Worm (Caenorhabditis elegans) whole organism, L4 larva: ENCODE results near the gene T22B7.8.

Source experiments
- D1046.2 ChIP-seq: fragments of 200-800 bp; sonication (Bioruptor generic); IDR thresholded peaks from 2 replicates; pipeline ENCODE4 v1.3.6; 2022; ENCODE audit warnings: missing genetic modification characterization, missing compliant biosample characterization
- F10B5.3 ChIP-seq: sonication (generic microtip); optimal IDR thresholded peaks from 2 replicates; lab custom pipeline; 2016; ENCODE audit warnings: mild to moderate bottlenecking, missing genetic modification characterization, missing compliant biosample characterization
- F26F4.8 ChIP-seq: fragments of 200-800 bp; sonication (Bioruptor generic); conservative IDR thresholded peaks from 2 replicates; pipeline ENCODE4 v1.3.6; 2022; ENCODE audit warnings: missing genetic modification characterization, missing compliant biosample characterization
- F49E8.2 ChIP-seq: sonication (generic microtip); optimal IDR thresholded peaks from 2 replicates; lab custom pipeline; 2016; ENCODE audit warnings: missing compliant biosample characterization, mild to moderate bottlenecking, missing genetic modification characterization, borderline replicate concordance
- R02D3.7 ChIP-seq: fragments of 150-350 bp; sonication (generic microtip); optimal IDR thresholded peaks from 3 replicates; lab custom pipeline; 2014; ENCODE audit warnings: missing biosample characterization, missing genetic modification characterization
- T26A8.4 ChIP-seq: fragments of 200-800 bp; sonication (Bioruptor generic); IDR thresholded peaks from 2 replicates; pipeline ENCODE4 v1.3.6; 2022; ENCODE audit warnings: missing genetic modification characterization, missing compliant biosample characterization
- Y75B8A.6 ChIP-seq: fragments of 200-800 bp; sonication (Bioruptor generic); IDR thresholded peaks from 2 replicates; pipeline ENCODE4 v1.3.6; 2022; ENCODE audit warnings: missing genetic modification reagents, missing genetic modification characterization, missing compliant biosample characterization
- ZK546.5 ChIP-seq, 2 experiments: sonication (generic microtip); optimal IDR thresholded peaks; 2 replicates each; lab custom pipeline; 2017; ENCODE audit warnings: missing biosample characterization in 2 of 2, missing genetic modification characterization in 2 of 2
- aha-1 ChIP-seq: fragments of 150-350 bp; peaks from one replicate; lab custom pipeline; 2014; ENCODE audit warnings: missing biosample characterization, missing genetic modification characterization
- aly-2 ChIP-seq: sonication (generic microtip); optimal IDR thresholded peaks from 2 replicates; lab custom pipeline; 2018; ENCODE audit warnings: missing biosample characterization, missing genetic modification characterization
- ama-1 ChIP-seq: fragments of 150-350 bp; optimal IDR thresholded peaks from 2 replicates; lab custom pipeline; 2014; ENCODE audit warnings: inconsistent platforms, mixed read lengths
- arid-1 ChIP-seq: fragments of 200-800 bp; sonication (Bioruptor generic); conservative IDR thresholded peaks from 2 replicates; pipeline ENCODE4 v1.3.6; 2022; ENCODE audit warnings: missing genetic modification reagents, missing genetic modification characterization, missing compliant biosample characterization
- ceh-28 ChIP-seq: fragments of 150-350 bp; optimal IDR thresholded peaks from 2 replicates; lab custom pipeline; 2014; ENCODE audit warnings: missing biosample characterization, missing genetic modification reagents, missing genetic modification characterization
- ceh-44 ChIP-seq: fragments of 200-800 bp; sonication (Bioruptor generic); IDR thresholded peaks from 2 replicates; pipeline ENCODE4 v1.3.6; 2022; ENCODE audit warnings: missing genetic modification reagents, missing genetic modification characterization, missing compliant biosample characterization
- ceh-62 ChIP-seq: sonication (generic microtip); optimal IDR thresholded peaks from 2 replicates; lab custom pipeline; 2017; ENCODE audit warnings: missing biosample characterization, missing genetic modification characterization
- ceh-82 ChIP-seq: sonication (generic microtip); optimal IDR thresholded peaks from 2 replicates; lab custom pipeline; 2017; ENCODE audit warnings: missing biosample characterization, missing genetic modification characterization
- cey-2 ChIP-seq: sonication (generic microtip); optimal IDR thresholded peaks from 3 replicates; lab custom pipeline; 2017; ENCODE audit warnings: missing genetic modification characterization, mild to moderate bottlenecking, missing compliant biosample characterization, antibody characterized with exemption, borderline replicate concordance; ENCODE audit not compliant: insufficient read depth
- daf-12 ChIP-seq: fragments of 150-350 bp; optimal IDR thresholded peaks from 2 replicates; lab custom pipeline; 2014; ENCODE audit warnings: missing biosample characterization, missing genetic modification reagents, missing genetic modification characterization
- daf-19 ChIP-seq: fragments of 200-800 bp; sonication (Bioruptor generic); conservative IDR thresholded peaks from 2 replicates; pipeline ENCODE4 v1.3.6; 2022; ENCODE audit warnings: missing genetic modification characterization, missing compliant biosample characterization
- dmd-6 ChIP-seq: fragments of 200-800 bp; sonication (Bioruptor generic); IDR thresholded peaks from 2 replicates; pipeline ENCODE4 v1.3.6; 2022; ENCODE audit warnings: missing genetic modification reagents, missing genetic modification characterization, missing compliant biosample characterization
- dmd-8 ChIP-seq: fragments of 200-800 bp; sonication (Bioruptor generic); IDR thresholded peaks from 2 replicates; pipeline ENCODE4 v1.3.6; 2022; ENCODE audit warnings: missing genetic modification characterization, missing compliant biosample characterization
- dmd-9 ChIP-seq: fragments of 200-800 bp; sonication (Bioruptor generic); IDR thresholded peaks from 2 replicates; pipeline ENCODE4 v1.3.6; 2022; ENCODE audit warnings: missing genetic modification reagents, missing genetic modification characterization, missing compliant biosample characterization
- dpl-1 ChIP-seq: fragments of 150-350 bp; optimal IDR thresholded peaks from 2 replicates; lab custom pipeline; 2014; ENCODE audit warnings: missing biosample characterization, missing genetic modification reagents, missing genetic modification characterization
- dve-1 ChIP-seq: sonication (generic microtip); optimal IDR thresholded peaks from 2 replicates; lab custom pipeline; 2017; ENCODE audit warnings: antibody characterized with exemption, mild to moderate bottlenecking, missing genetic modification characterization, missing compliant biosample characterization; ENCODE audit not compliant: insufficient read depth
- egl-27 ChIP-seq: sonication (generic microtip); optimal IDR thresholded peaks from 3 replicates; lab custom pipeline; 2017; ENCODE audit warnings: missing biosample characterization, missing genetic modification reagents, missing genetic modification characterization
- egl-43 ChIP-seq: fragments of 200-800 bp; sonication (Bioruptor generic); IDR thresholded peaks from 2 replicates; pipeline ENCODE4 v1.3.6; 2022; ENCODE audit warnings: missing genetic modification reagents, missing genetic modification characterization, missing compliant biosample characterization
- fkh-10 ChIP-seq: fragments of 150-350 bp; optimal IDR thresholded peaks from 2 replicates; lab custom pipeline; 2014; ENCODE audit warnings: missing biosample characterization, missing genetic modification reagents, missing genetic modification characterization
- fos-1 ChIP-seq: fragments of 150-350 bp; optimal IDR thresholded peaks from 2 replicates; lab custom pipeline; 2014; ENCODE audit warnings: missing biosample characterization, missing genetic modification characterization
- gei-8 ChIP-seq: fragments of 200-800 bp; sonication (Bioruptor generic); optimal IDR thresholded peaks from 2 replicates; lab custom pipeline; 2018; ENCODE audit warnings: mild to moderate bottlenecking, missing genetic modification characterization, missing compliant biosample characterization
- hlh-11 ChIP-seq: fragments of 200-800 bp; sonication (Bioruptor generic); optimal IDR thresholded peaks from 2 replicates; lab custom pipeline; 2018; ENCODE audit warnings: mild to moderate bottlenecking, missing genetic modification characterization, missing compliant biosample characterization
- hmg-1.1 ChIP-seq: fragments of 200-800 bp; sonication (Bioruptor generic); IDR thresholded peaks from 2 replicates; pipeline ENCODE4 v1.3.6; 2022; ENCODE audit warnings: missing genetic modification reagents, missing genetic modification characterization, missing compliant biosample characterization
- lin-13 ChIP-seq: fragments of 150-350 bp; optimal IDR thresholded peaks from 2 replicates; lab custom pipeline; 2014; ENCODE audit warnings: missing biosample characterization, missing genetic modification reagents, missing genetic modification characterization
- lin-15B ChIP-seq: fragments of 150-350 bp; sonication (generic microtip); optimal IDR thresholded peaks from 3 replicates; lab custom pipeline; 2014; ENCODE audit warnings: missing biosample characterization, missing genetic modification characterization
- lin-29 ChIP-seq: fragments of 200-800 bp; sonication (Bioruptor generic); IDR thresholded peaks from 2 replicates; pipeline ENCODE4 v1.3.6; 2022; ENCODE audit warnings: missing genetic modification reagents, missing genetic modification characterization, missing compliant biosample characterization
- lin-39 ChIP-seq: fragments of 150-350 bp; optimal IDR thresholded peaks from 2 replicates; lab custom pipeline; 2014; ENCODE audit warnings: missing biosample characterization, missing genetic modification reagents, missing genetic modification characterization
- madf-5 ChIP-seq, 2 experiments: fragments of 200-800 bp; sonication (Bioruptor generic); IDR thresholded peaks; 2 replicates each; pipeline ENCODE4 v1.3.6; 2022; ENCODE audit warnings: missing compliant biosample characterization in 2 of 2, missing genetic modification characterization in 2 of 2
- mep-1 ChIP-seq: fragments of 150-350 bp; sonication (generic microtip); optimal IDR thresholded peaks from 3 replicates; lab custom pipeline; 2014; ENCODE audit warnings: missing biosample characterization, missing genetic modification characterization
- mes-2 ChIP-seq: sonication (generic microtip); optimal IDR thresholded peaks from 2 replicates; lab custom pipeline; 2016; ENCODE audit warnings: missing genotype, mild to moderate bottlenecking, missing genetic modification characterization, missing compliant biosample characterization; ENCODE audit not compliant: poor library complexity, severe bottlenecking
- mxl-3 ChIP-seq: fragments of 200-800 bp; sonication (Bioruptor generic); optimal IDR thresholded peaks from 2 replicates; lab custom pipeline; 2018; ENCODE audit warnings: mild to moderate bottlenecking, missing genetic modification characterization, missing compliant biosample characterization
- nhr-10 ChIP-seq: fragments of 150-350 bp; optimal IDR thresholded peaks from 2 replicates; lab custom pipeline; 2014; ENCODE audit warnings: missing biosample characterization, missing genetic modification characterization
- nhr-102 ChIP-seq: sonication (generic microtip); optimal IDR thresholded peaks from 2 replicates; lab custom pipeline; 2016; ENCODE audit warnings: mild to moderate bottlenecking, missing genetic modification characterization, moderate library complexity, missing compliant biosample characterization
- nhr-111 ChIP-seq: fragments of 200-800 bp; sonication (Bioruptor generic); optimal IDR thresholded peaks from 2 replicates; lab custom pipeline; 2018; ENCODE audit warnings: mild to moderate bottlenecking, missing genetic modification characterization, missing compliant biosample characterization
- nhr-25 ChIP-seq: sonication (generic microtip); optimal IDR thresholded peaks from 2 replicates; lab custom pipeline; 2017; ENCODE audit warnings: missing genetic modification characterization, mild to moderate bottlenecking, missing compliant biosample characterization, antibody characterized with exemption, moderate library complexity, borderline replicate concordance; ENCODE audit not compliant: insufficient read depth
- nhr-28 ChIP-seq: fragments of 150-350 bp; optimal IDR thresholded peaks from 2 replicates; lab custom pipeline; 2014; ENCODE audit warnings: missing biosample characterization, missing genetic modification characterization
- saeg-2 ChIP-seq: fragments of 200-800 bp; sonication (Bioruptor generic); IDR thresholded peaks from 2 replicates; pipeline ENCODE4 v1.3.6; 2022; ENCODE audit warnings: missing genetic modification reagents, missing genetic modification characterization, missing compliant biosample characterization
- sdz-12 ChIP-seq: fragments of 200-800 bp; sonication (Bioruptor generic); optimal IDR thresholded peaks from 2 replicates; lab custom pipeline; 2018; ENCODE audit warnings: mild to moderate bottlenecking, missing genetic modification characterization, missing compliant biosample characterization
- snpc-1.2 ChIP-seq: fragments of 200-800 bp; sonication (Bioruptor generic); IDR thresholded peaks from 2 replicates; pipeline ENCODE4 v1.3.6; 2022; ENCODE audit warnings: missing genetic modification reagents, missing genetic modification characterization, missing compliant biosample characterization
- snpc-4 ChIP-seq: fragments of 150-350 bp; optimal IDR thresholded peaks from 2 replicates; lab custom pipeline; 2014; ENCODE audit warnings: missing biosample characterization, missing genetic modification characterization
- unc-130 ChIP-seq: sonication (generic microtip); optimal IDR thresholded peaks from 2 replicates; lab custom pipeline; 2016; ENCODE audit warnings: missing genetic modification reagents, missing genetic modification characterization, missing compliant biosample characterization
- zag-1 ChIP-seq: fragments of 150-350 bp; optimal IDR thresholded peaks from 2 replicates; lab custom pipeline; 2014; ENCODE audit warnings: missing biosample characterization, missing genetic modification characterization
- zfp-3 ChIP-seq: fragments of 200-800 bp; sonication (Bioruptor generic); conservative IDR thresholded peaks from 2 replicates; pipeline ENCODE4 v1.3.6; 2022; ENCODE audit warnings: missing genetic modification reagents, missing genetic modification characterization, missing compliant biosample characterization
- zip-2 ChIP-seq: fragments of 150-350 bp; optimal IDR thresholded peaks from 2 replicates; lab custom pipeline; 2014; ENCODE audit warnings: missing biosample characterization, missing genetic modification characterization
- ztf-11 ChIP-seq: fragments of 150-350 bp; optimal IDR thresholded peaks from 2 replicates; lab custom pipeline; 2014; ENCODE audit warnings: missing biosample characterization, missing genetic modification characterization

The T22B7.8 gene

DNA sequence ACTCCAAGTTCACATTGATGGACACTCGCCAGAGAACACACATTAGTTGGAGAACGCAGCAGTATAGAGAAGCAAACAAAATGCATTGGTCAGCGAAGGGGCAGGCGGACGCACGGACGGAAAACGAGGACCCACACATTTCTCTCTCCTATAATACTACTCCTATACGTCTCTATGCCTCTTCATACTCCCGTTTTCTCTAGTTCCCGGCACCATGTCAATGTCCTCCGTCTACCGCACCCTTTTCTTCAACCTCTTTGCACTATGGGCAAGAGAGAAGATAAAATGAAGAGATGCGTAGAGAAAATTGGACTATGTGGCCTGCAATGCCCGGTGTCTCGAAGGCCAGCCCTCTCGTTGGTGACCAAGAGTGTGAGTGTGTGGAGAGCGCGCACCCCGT, 54.3 kb downstream of the T22B7.8 start, which contains the start of gene set-20:
TSS of gene set-20 (minus strand) at position 94 of the 400 bp plus-strand sequence.
- TF ChIP-seq zip-2 (tag; lab: Kevin White, UChicago) (peak; percentile 0), aly-2 (no peak), dmd-6 (no peak), zfp-3 (GFP tag; lab: Robert Waterston, UW) (no peak), mes-2 (peak; percentile 67), nhr-111 (GFP tag; lab: Kevin White, UChicago) (no peak), dmd-9 (GFP tag; lab: Robert Waterston, UW) (no peak), ztf-11 (tag; lab: Kevin White, UChicago) (no peak), egl-43 (GFP tag; lab: Robert Waterston, UW) (no peak), hlh-11 (tag; lab: Kevin White, UChicago) (peak; percentile 76), daf-12 (tag; lab: Kevin White, UChicago) (no peak), snpc-1.2 (GFP tag; lab: Robert Waterston, UW) (no peak), ceh-62 (tag; lab: Kevin White, UChicago) (no peak), Y75B8A.6 (no peak), D1046.2 (GFP tag; lab: Robert Waterston, UW) (no peak), madf-5 (GFP tag; IDR thresholded peaks at IDR 0.05; lab: Robert Waterston, UW) (no peak), snpc-4 (no peak), ama-1 (no peak), lin-13 (GFP tag; lab: Kevin White, UChicago) (no peak), cey-2 (no peak), fos-1 (tag; lab: Kevin White, UChicago) (no peak), zag-1 (tag; lab: Kevin White, UChicago) (no peak), unc-130 (GFP tag; lab: Kevin White, UChicago) (no peak), ceh-28 (tag; lab: Kevin White, UChicago) (no peak), hmg-1.1 (GFP tag; lab: Robert Waterston, UW) (no peak; the same call in 1 of the 2 replicates), nhr-10 (tag; lab: Kevin White, UChicago) (no peak), gei-8 (GFP tag; lab: Kevin White, UChicago) (no peak), egl-27 (tag; lab: Kevin White, UChicago) (no peak), daf-19 (GFP tag; lab: Robert Waterston, UW) (no peak), lin-29 (GFP tag; lab: Robert Waterston, UW) (no peak), nhr-25 (no peak), F26F4.8 (GFP tag; lab: Robert Waterston, UW) (no peak), ceh-44 (GFP tag; lab: Robert Waterston, UW) (no peak), F10B5.3 (tag; lab: Kevin White, UChicago) (peak; percentile 64), arid-1 (no peak), fkh-10 (GFP tag; lab: Kevin White, UChicago) (peak; percentile 19), dpl-1 (GFP tag; lab: Kevin White, UChicago) (no peak), mxl-3 (GFP tag; lab: Kevin White, UChicago) (peak; percentile 67), R02D3.7 (tag; lab: Kevin White, UChicago) (no peak), saeg-2 (no peak), dve-1 (tag; lab: Kevin White, UChicago) (peak; percentile 45), nhr-102 (no peak), T26A8.4 (GFP tag; lab: Robert Waterston, UW) (no peak), lin-39 (no peak), mep-1 (tag; lab: Kevin White, UChicago) (no peak), ceh-82 (no peak), sdz-12 (GFP tag; lab: Kevin White, UChicago) (no peak), F49E8.2 (tag; lab: Kevin White, UChicago) (no peak), lin-15B (no peak), aha-1 (peak; percentile 67), dmd-8 (GFP tag; lab: Robert Waterston, UW) (0 out of 2 replicates have a peak, but pooled peaks have one; percentile 7), ZK546.5 (tag; optimal IDR thresholded peaks at IDR 0.05; lab: Kevin White, UChicago) (no peak), nhr-28 (tag; lab: Kevin White, UChicago) (peak; percentile 65)
